Fruit fly (Drosophila melanogaster): ENCODE results near the gene ome.

Gene ome

dm6 chr3L:14665802-14666351 is 6.8 kb upstream of the ome start (continued):
- peak; percentile 74 to 90 for TF ChIP-seq Hr51 (GFP tag; optimal IDR thresholded peaks at IDR 0.05)
- TF ChIP-seq oc (tag; optimal IDR thresholded peaks at IDR 0.05) = peak; percentile 90
- peak; percentile 88 for TF ChIP-seq onecut (GFP tag; IDR thresholded peaks at IDR 0.05)
- peak; percentile 91 for TF ChIP-seq fd96Cb (tag; optimal IDR thresholded peaks at IDR 0.05)
- peak; percentile 69; the same call in 1 of the 3 replicates for TF ChIP-seq CG6175 (GFP tag; IDR thresholded peaks at IDR 0.05)
- peak; percentile 84 for TF ChIP-seq CG11398 (GFP tag; optimal IDR thresholded peaks at IDR 0.05)
- TF ChIP-seq Asciz (GFP tag; optimal IDR thresholded peaks at IDR 0.05) = peak; percentile 85
- TF ChIP-seq CG17359 (tag; optimal IDR thresholded peaks at IDR 0.05) = peak; percentile 92
- TF ChIP-seq CG9215 (GFP tag; IDR thresholded peaks at IDR 0.05) = peak; percentile 74
- TF ChIP-seq fd64A (GFP tag; optimal IDR thresholded peaks at IDR 0.05) = peak; percentile 71
- peak; percentile 88 for TF ChIP-seq CG33213 (GFP tag; optimal IDR thresholded peaks at IDR 0.05)
- TF ChIP-seq CG8388 (GFP tag; optimal IDR thresholded peaks at IDR 0.05) = peak; percentile 85
- peak; percentile 81 for TF ChIP-seq CG14050 (GFP tag; IDR thresholded peaks at IDR 0.05)
- no peak for TF ChIP-seq CkIIα-i1 (GFP tag; IDR thresholded peaks at IDR 0.05)
- TF ChIP-seq CG1647 (GFP tag; optimal IDR thresholded peaks at IDR 0.05) = peak; percentile 88
- peak; percentile 85 for TF ChIP-seq CG10267 (tag; optimal IDR thresholded peaks at IDR 0.05)
- TF ChIP-seq Dref (GFP tag; IDR thresholded peaks at IDR 0.05) = no peak
- TF ChIP-seq lmd (GFP tag; IDR thresholded peaks at IDR 0.05) = peak; percentile 87
- peak; percentile 91 for TF ChIP-seq CG17361 (GFP tag; IDR thresholded peaks at IDR 0.05)
- 0 out of 2 replicates have a peak, but pooled peaks have one; percentile 11 for TF ChIP-seq bbx (GFP tag; IDR thresholded peaks at IDR 0.05; ENCODE audit: partially characterized antibody)
- TF ChIP-seq pho (GFP tag; optimal IDR thresholded peaks at IDR 0.05) = peak; percentile 84
- TF ChIP-seq CG1603 (tag; optimal IDR thresholded peaks at IDR 0.05) = peak; percentile 91
- peak; percentile 83 for TF ChIP-seq CG4282 (GFP tag; optimal IDR thresholded peaks at IDR 0.05)
- no peak for TF ChIP-seq z (GFP tag; IDR thresholded peaks at IDR 0.05)
- peak; percentile 87 for TF ChIP-seq crc (GFP tag; optimal IDR thresholded peaks at IDR 0.05)
- peak; percentile 78 for TF ChIP-seq odd (GFP tag; optimal IDR thresholded peaks at IDR 0.05)
- peak; percentile 92 for TF ChIP-seq bab2 (GFP tag; optimal IDR thresholded peaks at IDR 0.05)
- TF ChIP-seq CG5180 (GFP tag; optimal IDR thresholded peaks at IDR 0.05) = peak; percentile 78
- TF ChIP-seq Sox100B (GFP tag; optimal IDR thresholded peaks at IDR 0.05) = peak; percentile 80
- TF ChIP-seq CG11085 (GFP tag; IDR thresholded peaks at IDR 0.05) = peak; percentile 58
- peak; percentile 57; the same call in 1 of the 2 replicates for TF ChIP-seq CG5953 (GFP tag; IDR thresholded peaks at IDR 0.05)
- TF ChIP-seq Dp (GFP tag; optimal IDR thresholded peaks at IDR 0.05) = no peak
- TF ChIP-seq wor (GFP tag; IDR thresholded peaks at IDR 0.05) = peak; percentile 80
- no peak for TF ChIP-seq pfk (GFP tag; optimal IDR thresholded peaks at IDR 0.05)
- peak; percentile 86 for TF ChIP-seq CG17568 (GFP tag; optimal IDR thresholded peaks at IDR 0.05)
- peak; percentile 84 for TF ChIP-seq run (tag; optimal IDR thresholded peaks at IDR 0.05)

DNA sequence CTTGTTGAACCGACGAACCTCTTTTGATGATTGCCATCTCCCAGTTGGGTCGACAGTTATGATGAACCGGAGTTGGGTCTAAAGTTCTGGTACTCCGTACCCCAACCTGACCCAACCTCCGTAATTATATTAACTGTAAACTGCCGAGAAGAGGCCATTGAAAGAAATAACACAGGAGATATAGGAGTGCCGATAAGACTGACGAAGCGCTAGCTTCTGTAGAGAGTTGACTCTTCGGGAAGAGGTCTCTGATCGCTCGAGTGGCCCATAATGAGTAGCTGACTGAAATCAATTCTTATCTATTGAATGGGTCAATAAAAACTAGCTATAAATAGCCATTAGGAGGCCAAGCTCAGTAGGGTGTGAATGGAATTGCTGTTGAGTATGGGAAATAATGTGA is 4.0 kb upstream of the ome start:
- no peak for TF ChIP-seq CG12391 (tag; optimal IDR thresholded peaks at IDR 0.05)
- TF ChIP-seq exex (tag; optimal IDR thresholded peaks at IDR 0.05) = peak; percentile 31
- TF ChIP-seq CG15269 (tag; optimal IDR thresholded peaks at IDR 0.05) = peak; percentile 10
- TF ChIP-seq grn (GFP tag; optimal IDR thresholded peaks at IDR 0.05) = peak; percentile 73
- TF ChIP-seq zfh1 (GFP tag; IDR thresholded peaks at IDR 0.05) = 0 out of 3 replicates have a peak, but pooled peaks have one; percentile 5
- TF ChIP-seq dysf (GFP tag; IDR thresholded peaks at IDR 0.05) = no peak
- TF ChIP-seq Hr78 (GFP tag; optimal IDR thresholded peaks at IDR 0.05) = peak in 1 of 2 experiments; percentile 46
- peak; percentile 86; the same call in 2 of the 3 replicates for TF ChIP-seq CG2199 (GFP tag; IDR thresholded peaks at IDR 0.05)

Measured in whole organism, embryonic.